Worm (Caenorhabditis elegans): ENCODE data around the gene srh-21.

DNA sequence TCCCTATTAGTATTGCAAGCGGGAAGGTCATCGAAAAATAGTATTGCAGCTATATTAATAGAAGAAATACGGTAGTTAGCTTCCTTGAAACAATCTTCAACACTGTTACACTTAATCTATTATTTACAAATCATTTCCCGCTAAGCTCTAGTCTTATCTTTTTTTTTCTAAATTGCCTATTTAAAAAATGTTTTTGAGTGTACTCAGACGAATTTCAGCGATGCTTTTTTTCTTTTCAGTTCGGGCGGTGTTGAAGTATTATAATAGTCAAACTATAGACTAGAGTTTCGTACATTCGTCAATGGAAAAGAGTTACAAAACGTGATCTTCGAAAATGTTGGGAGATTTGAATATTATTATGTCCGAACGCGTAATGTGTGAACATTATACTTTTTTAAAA is 12.6 kb upstream of the srh-21 start:
- no peak for TF ChIP-seq zag-1 (tag; optimal IDR thresholded peaks at IDR 0.05)
- no peak for TF ChIP-seq fkh-10 (GFP tag; optimal IDR thresholded peaks at IDR 0.05)
